Worm (Caenorhabditis elegans): ENCODE data around the gene mics-1.

mics-1 gene

DNA sequence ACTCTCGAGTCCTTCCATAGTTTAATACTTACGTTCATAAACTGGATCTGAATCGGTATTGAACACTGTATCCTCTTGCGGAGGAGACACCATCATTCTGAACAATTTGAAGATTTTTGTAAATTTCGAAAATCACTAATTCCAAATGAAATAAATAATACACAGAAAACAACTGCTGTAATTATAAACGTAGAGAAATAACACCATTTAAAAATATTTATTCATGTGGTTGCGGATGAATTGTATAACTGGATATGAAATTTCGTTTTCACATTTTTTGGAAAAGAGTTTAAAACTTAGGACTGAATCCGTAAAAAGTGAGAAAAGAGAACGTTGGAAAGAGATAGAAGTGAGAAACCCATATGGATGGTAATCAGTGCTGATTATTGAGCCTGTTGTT, at the start of gene mics-1:
mics-1 (minus strand) TSS at position 101 of the 400 bp plus-strand sequence.
- no peak for TF ChIP-seq nhr-21 (tag; optimal IDR thresholded peaks at IDR 0.05)
- TF ChIP-seq sma-9 (GFP tag; optimal IDR thresholded peaks at IDR 0.05) = no peak
- TF ChIP-seq sma-9 (tag; optimal IDR thresholded peaks at IDR 0.05) = no peak
- TF ChIP-seq F13H6.1 (tag; optimal IDR thresholded peaks at IDR 0.05) = no peak
- TF ChIP-seq nhr-12 (tag; optimal IDR thresholded peaks at IDR 0.05) = no peak
- TF ChIP-seq crh-2 (tag; optimal IDR thresholded peaks at IDR 0.05) = no peak

DNA sequence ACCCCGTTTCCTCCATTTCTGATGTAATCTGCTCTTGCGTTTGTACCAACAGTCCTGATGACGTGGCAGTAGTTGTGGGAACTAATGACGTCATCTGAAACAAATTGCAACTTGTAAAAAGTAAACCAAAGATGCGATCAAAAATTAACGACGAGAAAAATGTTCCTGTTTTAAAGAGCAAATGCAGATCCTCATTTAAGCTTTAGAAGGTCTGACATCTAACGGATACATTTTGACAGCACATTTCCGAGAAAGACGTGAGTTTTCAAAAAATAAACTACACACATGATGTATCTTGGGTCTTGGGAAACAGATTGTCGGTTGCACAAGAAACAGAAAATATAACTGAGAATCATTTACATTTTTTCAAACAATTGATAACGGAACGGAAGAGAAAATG, 37.4 kb upstream of the mics-1 start, which contains the start of gene H09F14.1:
H09F14.1 (minus strand) TSS at position 101 of the 400 bp plus-strand sequence.
- no peak for TF ChIP-seq egl-27 (tag; optimal IDR thresholded peaks at IDR 0.05)
- TF ChIP-seq Y55F3AM.14 (GFP tag; optimal IDR thresholded peaks at IDR 0.05) = no peak
- TF ChIP-seq nhr-11 (tag; optimal IDR thresholded peaks at IDR 0.05) = no peak
- no peak for TF ChIP-seq sma-9 (GFP tag; optimal IDR thresholded peaks at IDR 0.05)
- TF ChIP-seq sma-9 (tag; optimal IDR thresholded peaks at IDR 0.05) = no peak
- no peak for TF ChIP-seq snpc-4 (tag; optimal IDR thresholded peaks at IDR 0.05)
- no peak for TF ChIP-seq nhr-21 (tag; optimal IDR thresholded peaks at IDR 0.05)

DNA sequence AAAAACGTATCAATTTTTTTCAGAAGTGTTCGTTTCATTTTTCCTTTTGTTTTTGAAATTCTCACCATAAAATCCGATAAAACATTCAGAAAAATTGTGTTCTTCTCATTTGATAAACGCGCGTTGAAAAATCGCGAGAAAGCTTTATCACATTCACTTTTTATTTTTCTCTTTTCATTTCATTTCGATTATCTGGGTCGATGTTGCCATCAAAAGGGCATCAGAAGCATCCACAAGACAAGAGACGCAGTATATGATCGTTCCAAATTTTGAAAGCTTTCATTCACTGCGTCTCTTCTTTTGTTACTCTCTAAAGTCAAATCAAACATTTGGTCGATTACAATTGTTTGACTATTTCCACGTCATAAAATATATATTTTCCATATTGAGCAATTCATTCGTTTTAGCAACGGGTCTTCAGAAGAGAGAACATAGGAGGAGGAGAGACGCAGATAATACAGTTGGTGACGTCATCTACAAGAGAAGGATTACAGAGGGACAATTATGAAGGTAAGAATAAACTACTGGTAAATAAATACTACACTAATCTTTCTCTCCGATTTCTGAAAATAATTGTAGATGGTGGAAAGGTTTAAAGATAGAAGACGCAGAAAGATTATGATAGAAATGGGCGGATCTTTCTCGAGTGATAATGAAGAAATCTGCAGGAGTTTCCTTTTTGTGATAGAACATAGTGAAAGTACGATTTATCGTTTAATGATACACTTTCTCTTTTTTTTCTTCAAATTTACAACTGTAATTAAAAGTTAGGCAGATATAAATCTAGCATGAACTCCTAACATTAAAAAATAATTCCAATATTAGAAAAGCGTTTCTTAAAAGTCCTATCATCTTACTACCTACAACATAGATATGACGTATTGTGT, 24.2 kb upstream of the mics-1 start, which contains the start of gene H27A22.1:
H27A22.1 (plus strand) TSS at position 505 of the 887 bp plus-strand sequence.
- TF ChIP-seq nhr-23 (tag; optimal IDR thresholded peaks at IDR 0.05) = no peak
- no peak for TF ChIP-seq sma-9 (GFP tag; optimal IDR thresholded peaks at IDR 0.05)
- TF ChIP-seq sma-9 (tag; optimal IDR thresholded peaks at IDR 0.05) = no peak
- no peak for TF ChIP-seq sma-3 (GFP tag; optimal IDR thresholded peaks at IDR 0.05)
- TF ChIP-seq nhr-10 (tag; optimal IDR thresholded peaks at IDR 0.05) = no peak
- peak; percentile 95 for TF ChIP-seq blmp-1 (tag; optimal IDR thresholded peaks at IDR 0.05; ENCODE audit: insufficient read depth)
- TF ChIP-seq lin-11 (tag; optimal IDR thresholded peaks at IDR 0.05) = no peak
- no peak for TF ChIP-seq gmeb-1 (tag; optimal IDR thresholded peaks at IDR 0.05)
- TF ChIP-seq ama-1 (optimal IDR thresholded peaks at IDR 0.05) = no peak
- TF ChIP-seq nhr-6 (tag; optimal IDR thresholded peaks at IDR 0.05) = no peak
- no peak for TF ChIP-seq ceh-82 (tag; optimal IDR thresholded peaks at IDR 0.05)
- no peak for TF ChIP-seq elt-1 (tag; optimal IDR thresholded peaks at IDR 0.05)
- no peak for TF ChIP-seq fos-1 (tag; optimal IDR thresholded peaks at IDR 0.05)
- TF ChIP-seq nhr-25 (tag; optimal IDR thresholded peaks at IDR 0.05) = peak; percentile 9
- no peak for TF ChIP-seq lin-13 (GFP tag; optimal IDR thresholded peaks at IDR 0.05)
- no peak for TF ChIP-seq dmd-4 (tag; optimal IDR thresholded peaks at IDR 0.05)

DNA sequence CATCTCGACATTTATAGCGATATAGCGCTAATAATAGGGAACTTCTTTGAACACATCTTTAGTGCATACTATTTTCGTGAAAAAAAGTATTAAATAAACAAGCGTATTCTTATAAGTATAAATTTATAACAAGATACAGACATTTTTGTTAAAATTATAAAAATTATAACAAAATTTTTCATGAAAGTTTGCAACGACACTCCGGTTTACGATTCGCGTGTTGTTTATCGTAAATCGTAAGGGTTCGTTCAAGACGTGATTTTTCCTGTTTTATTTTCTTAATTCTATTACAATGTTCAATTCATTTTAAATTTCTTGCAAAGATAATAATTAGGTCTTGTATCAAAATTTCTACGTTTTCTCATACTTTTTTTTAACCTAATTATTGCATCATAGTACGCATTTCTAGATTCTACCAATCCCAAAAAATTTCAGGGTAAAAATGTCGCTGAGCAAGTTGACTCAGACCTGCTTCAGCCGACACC, 20.6 kb upstream of the mics-1 start, which contains the start of gene scpl-4:
scpl-4 (plus strand) TSS at position 435 of the 485 bp plus-strand sequence.
- TF ChIP-seq unc-55 (GFP tag; optimal IDR thresholded peaks at IDR 0.05) (peak; percentile 36), unc-39 (tag; optimal IDR thresholded peaks at IDR 0.05) (no peak)

DNA sequence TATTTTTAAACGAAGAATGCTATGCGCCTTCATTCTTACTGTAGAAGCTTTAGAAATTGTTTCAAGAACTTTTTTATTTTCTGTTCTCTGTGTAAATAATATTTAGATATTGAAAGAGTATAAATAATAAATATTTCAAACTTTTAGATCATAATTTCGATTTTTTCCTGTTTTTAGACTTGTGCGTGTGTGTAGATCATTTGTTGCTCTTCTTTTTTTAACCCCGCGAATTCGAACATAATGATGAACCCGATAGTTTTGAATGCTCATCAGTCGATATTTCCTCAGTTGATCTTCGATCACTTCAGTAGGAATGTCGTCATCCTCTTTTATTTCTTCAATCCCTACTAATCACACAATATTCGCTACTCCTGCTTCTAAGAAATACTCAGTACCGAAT, 19.1 kb upstream of the mics-1 start, which contains the start of gene T21C9.13:
T21C9.13 (plus strand) TSS at position 33 of the 400 bp plus-strand sequence.
- TF ChIP-seq ceh-82 (tag; optimal IDR thresholded peaks at IDR 0.05) = no peak
- TF ChIP-seq gmeb-1 (tag; optimal IDR thresholded peaks at IDR 0.05) = no peak
- TF ChIP-seq C34F6.9 (tag; optimal IDR thresholded peaks at IDR 0.05) = no peak

DNA sequence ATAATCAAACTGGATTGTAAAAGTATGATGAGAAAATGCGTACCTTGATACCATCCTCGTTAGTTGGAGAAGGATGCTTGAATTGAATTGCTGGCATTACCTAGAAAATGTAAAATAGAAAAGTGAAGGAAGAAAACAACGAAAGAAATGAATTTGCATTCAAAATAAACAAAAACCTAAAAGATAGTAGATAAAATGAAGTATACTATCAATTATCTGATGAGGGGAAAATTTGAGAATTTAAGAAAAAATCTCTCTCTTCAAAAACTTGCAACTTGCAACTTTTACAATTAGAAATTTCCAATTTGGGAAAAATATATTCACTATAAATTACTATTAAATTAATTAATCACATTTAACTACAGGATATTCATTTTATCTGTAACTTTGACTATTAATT, 16.7 kb upstream of the mics-1 start, which contains the start of gene T21C9.11:
T21C9.11 (minus strand) TSS at position 101 of the 400 bp plus-strand sequence.
- no peak for TF ChIP-seq nhr-10 (tag; optimal IDR thresholded peaks at IDR 0.05)
- TF ChIP-seq alr-1 (tag; optimal IDR thresholded peaks at IDR 0.05) = no peak
- no peak for TF ChIP-seq R02D3.7 (tag; optimal IDR thresholded peaks at IDR 0.05)
- TF ChIP-seq ama-1 (optimal IDR thresholded peaks at IDR 0.05) = no peak
- no peak for TF ChIP-seq sma-9 (GFP tag; optimal IDR thresholded peaks at IDR 0.05)
- TF ChIP-seq sma-9 (tag; optimal IDR thresholded peaks at IDR 0.05) = no peak
- no peak for TF ChIP-seq ZK546.5 (tag; optimal IDR thresholded peaks at IDR 0.05)
- no peak for TF ChIP-seq ztf-4 (tag; optimal IDR thresholded peaks at IDR 0.05)
- TF ChIP-seq snpc-4 (tag; optimal IDR thresholded peaks at IDR 0.05) = no peak
- TF ChIP-seq unc-62 (GFP tag; optimal IDR thresholded peaks at IDR 0.05) = no peak

Data from whole organism, L2 larva.